Fruit fly (Drosophila melanogaster) whole organism, adult: ENCODE results near the gene CG4880.

ENCODE experiments used
- CG12768 ChIP-seq: fragments of 200-800 bp; sonication (Bioruptor generic); optimal IDR thresholded peaks from 2 replicates; lab custom pipeline; 2017; ENCODE audit warnings: missing biosample characterization, missing genetic modification characterization, mild to moderate bottlenecking, moderate library complexity, missing genetic modification reagents
- Crg-1 ChIP-seq: fragments of 200-800 bp; sonication (Bioruptor generic); optimal IDR thresholded peaks from 2 replicates; lab custom pipeline; 2016; ENCODE audit warnings: missing biosample characterization, missing genetic modification characterization
- Hr96 ChIP-seq: fragments of 200-800 bp; sonication (Bioruptor generic); optimal IDR thresholded peaks from 2 replicates; lab custom pipeline; 2016; ENCODE audit warnings: missing biosample characterization, missing genetic modification characterization
- Mnt ChIP-seq: fragments of 200-800 bp; sonication (Bioruptor generic); optimal IDR thresholded peaks from 2 replicates; lab custom pipeline; 2016; ENCODE audit warnings: missing biosample characterization, mild to moderate bottlenecking, missing genetic modification characterization
- bab1 ChIP-seq: fragments of 200-800 bp; sonication (Bioruptor generic); optimal IDR thresholded peaks from 3 replicates; lab custom pipeline; 2019; ENCODE audit warnings: missing biosample characterization, mild to moderate bottlenecking, missing genetic modification characterization, moderate library complexity
- cic ChIP-seq: fragments of 200-800 bp; sonication (Bioruptor generic); optimal IDR thresholded peaks from 2 replicates; lab custom pipeline; 2017; ENCODE audit warnings: missing biosample characterization, mild to moderate bottlenecking, missing genetic modification characterization, moderate library complexity
- kay ChIP-seq: fragments of 200-800 bp; sonication (Bioruptor generic); peaks from one replicate; lab custom pipeline; 2016; ENCODE audit warnings: missing biosample characterization, missing genetic modification characterization, borderline replicate concordance
- ovo ChIP-seq: fragments of 200-800 bp; sonication (Bioruptor generic); optimal IDR thresholded peaks from 2 replicates; lab custom pipeline; 2016; ENCODE audit warnings: missing biosample characterization, missing genetic modification characterization
- tj ChIP-seq: fragments of 200-800 bp; sonication (Bioruptor generic); optimal IDR thresholded peaks from 3 replicates; lab custom pipeline; 2017; ENCODE audit warnings: missing biosample characterization, mild to moderate bottlenecking, missing genetic modification characterization, moderate library complexity
- toe ChIP-seq: fragments of 200-800 bp; sonication (Bioruptor generic); optimal IDR thresholded peaks from 2 replicates; lab custom pipeline; 2016; ENCODE audit warnings: missing biosample characterization, missing genetic modification characterization

- no peak for TF ChIP-seq Hr96 (GFP tag; lab: Kevin White, UChicago)
- TF ChIP-seq Mnt (GFP tag; lab: Kevin White, UChicago) = no peak
- TF ChIP-seq tj (GFP tag; lab: Kevin White, UChicago) = no peak
- no peak for TF ChIP-seq bab1 (GFP tag; lab: Kevin White, UChicago)
- no peak for TF ChIP-seq toe (GFP tag; lab: Kevin White, UChicago)
- TF ChIP-seq cic (GFP tag; lab: Kevin White, UChicago) = no peak
- TF ChIP-seq kay = no peak
- TF ChIP-seq Crg-1 (GFP tag; lab: Kevin White, UChicago) = no peak
- TF ChIP-seq ovo = no peak
- no peak for TF ChIP-seq CG12768 (GFP tag; lab: Kevin White, UChicago)
Measured at dm6 chrX:16873053-16873452, 13.6 kb upstream of the CG4880 start.
